Fruit fly (Drosophila melanogaster): ENCODE results near the gene Pex12.

Gene Pex12

DNA sequence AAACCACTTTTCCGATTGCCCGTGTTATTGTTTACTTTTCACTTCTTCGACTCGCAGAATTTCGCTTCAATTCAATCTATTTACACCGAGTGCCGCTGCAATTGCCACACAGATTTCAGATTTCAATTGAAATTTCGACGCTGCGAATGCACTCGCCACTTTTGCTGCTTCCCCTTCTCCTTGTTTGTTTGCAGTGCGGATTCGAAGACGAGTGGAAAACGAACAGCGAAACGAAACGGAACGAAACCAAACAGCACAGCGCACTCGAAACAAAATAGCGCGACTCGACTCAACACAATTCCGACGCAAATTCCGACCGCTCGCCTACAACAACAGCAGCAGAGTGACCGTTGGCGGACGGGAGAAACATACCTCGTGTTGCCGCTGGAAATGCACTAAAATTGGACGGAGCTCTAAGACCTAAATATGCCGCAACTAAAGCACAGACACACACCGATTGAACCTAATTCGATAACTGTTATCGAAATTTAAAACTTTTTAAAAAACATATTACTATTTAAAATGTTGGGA is 35.0 kb downstream of the Pex12 start, which contains the start of gene drongo (continued):
- TF ChIP-seq Hr3 (GFP tag; optimal IDR thresholded peaks at IDR 0.05) (no peak), CG16815 (GFP tag; optimal IDR thresholded peaks at IDR 0.05) (no peak), Dp (GFP tag; optimal IDR thresholded peaks at IDR 0.05) (peak; percentile 95), bcd (GFP tag; optimal IDR thresholded peaks at IDR 0.05) (peak; percentile 7), CG14014 (GFP tag; IDR thresholded peaks at IDR 0.05) (peak; percentile 38; the same call in 1 of the 2 replicates), Ssrp (tag; optimal IDR thresholded peaks at IDR 0.05) (no peak), ewg (GFP tag; optimal IDR thresholded peaks at IDR 0.05) (peak; percentile 15), CG12155 (GFP tag; optimal IDR thresholded peaks at IDR 0.05) (peak; percentile 60), CG8924 (tag; optimal IDR thresholded peaks at IDR 0.05) (peak; percentile 37), grau (tag; optimal IDR thresholded peaks at IDR 0.05) (peak; percentile 25), CG15601 (tag; optimal IDR thresholded peaks at IDR 0.05) (peak; percentile 68), toy (GFP tag; IDR thresholded peaks at IDR 0.05) (no peak), Sox100B (GFP tag; optimal IDR thresholded peaks at IDR 0.05) (no peak), en (GFP tag; optimal IDR thresholded peaks at IDR 0.05) (no peak), CG13894 (tag; optimal IDR thresholded peaks at IDR 0.05) (peak; percentile 71), Myb (GFP tag; optimal IDR thresholded peaks at IDR 0.05) (peak; percentile 84), grn (GFP tag; optimal IDR thresholded peaks at IDR 0.05) (no peak), hbn (GFP tag; IDR thresholded peaks at IDR 0.05; ENCODE audit: partially characterized antibody) (peak; percentile 25; the same call in 1 of the 2 replicates), CG9876 (GFP tag; optimal IDR thresholded peaks at IDR 0.05) (peak; percentile 8), CG4707 (GFP tag; optimal IDR thresholded peaks at IDR 0.05) (peak; percentile 38), HHEX (GFP tag; optimal IDR thresholded peaks at IDR 0.05) (peak; percentile 54), Drgx (GFP tag; IDR thresholded peaks at IDR 0.05) (0 out of 2 replicates have a peak, but pooled peaks have one; percentile 23), corto (GFP tag; optimal IDR thresholded peaks at IDR 0.05) (no peak), CG32767 (GFP tag; IDR thresholded peaks at IDR 0.05) (no peak), ERR (GFP tag; optimal IDR thresholded peaks at IDR 0.05) (peak; percentile 1), CG17359 (tag; optimal IDR thresholded peaks at IDR 0.05) (peak; percentile 9), salm (tag; optimal IDR thresholded peaks at IDR 0.05) (peak; percentile 67), Ets65A (GFP tag) (no peak), dm (GFP tag; optimal IDR thresholded peaks at IDR 0.05) (peak; percentile 14), inv (GFP tag; IDR thresholded peaks at IDR 0.05; ENCODE audit: partially characterized antibody) (peak; percentile 11; the same call in 1 of the 2 replicates), CG13775 (GFP tag; optimal IDR thresholded peaks at IDR 0.05) (no peak), da (GFP tag; optimal IDR thresholded peaks at IDR 0.05) (peak; percentile 13), nom (GFP tag; optimal IDR thresholded peaks at IDR 0.05) (peak; percentile 76), Dbx (GFP tag; IDR thresholded peaks at IDR 0.05) (peak; percentile 48; the same call in 2 of the 3 replicates), chm (GFP tag; IDR thresholded peaks at IDR 0.05) (peak; percentile 87), CG4404 (GFP tag; IDR thresholded peaks at IDR 0.05) (no peak), odd (GFP tag; optimal IDR thresholded peaks at IDR 0.05) (peak; percentile 59), pho (GFP tag; optimal IDR thresholded peaks at IDR 0.05) (peak; percentile 37), CG9437 (GFP tag; optimal IDR thresholded peaks at IDR 0.05) (peak; percentile 28), CG3995 (GFP tag; optimal IDR thresholded peaks at IDR 0.05) (peak; percentile 17), ATbp (GFP tag; optimal IDR thresholded peaks at IDR 0.05) (peak; percentile 34), D19A (tag; optimal IDR thresholded peaks at IDR 0.05) (peak; percentile 2), pzg (GFP tag; optimal IDR thresholded peaks at IDR 0.05) (peak; percentile 98), CG15269 (tag; optimal IDR thresholded peaks at IDR 0.05) (peak; percentile 24), Hr51 (GFP tag; optimal IDR thresholded peaks at IDR 0.05) (peak in 1 of 2 experiments; percentile 14), Sin3A (optimal IDR thresholded peaks at IDR 0.05) (peak; percentile 37), dmrt99B (tag; optimal IDR thresholded peaks at IDR 0.05) (no peak), maf-S (GFP tag; optimal IDR thresholded peaks at IDR 0.05) (no peak), caup (GFP tag; optimal IDR thresholded peaks at IDR 0.05; ENCODE audit: severe bottlenecking) (peak; percentile 55), HLH54F (GFP tag; optimal IDR thresholded peaks at IDR 0.05) (no peak)
